Fruit fly (Drosophila melanogaster) whole organism, prepupa: ENCODE results near the gene mRpL46.
A peak's percentile ranks its signal among the peaks of the same experiment; 100 is the strongest.

Experiments
- Blimp-1 ChIP-seq: fragments of 200-800 bp; sonication (Bioruptor generic); optimal IDR thresholded peaks from 3 replicates; lab custom pipeline; 2017; ENCODE audit warnings: missing biosample characterization, missing genetic modification characterization, mild to moderate bottlenecking, moderate library complexity, missing genetic modification reagents
- CG11762 ChIP-seq: fragments of 200-800 bp; sonication (Bioruptor generic); optimal IDR thresholded peaks from 3 replicates; lab custom pipeline; 2016; ENCODE audit warnings: missing biosample characterization, missing genetic modification characterization; ENCODE audit not compliant: insufficient read depth
- CG15336 ChIP-seq: fragments of 200-800 bp; sonication (Bioruptor generic); IDR thresholded peaks from 2 replicates; pipeline ENCODE4 v1.3.6; 2022; ENCODE audit warnings: missing biosample characterization, missing genetic modification characterization
- CG1621 ChIP-seq: fragments of 200-800 bp; sonication (Bioruptor generic); optimal IDR thresholded peaks from 3 replicates; lab custom pipeline; 2018; ENCODE audit warnings: missing biosample characterization, mild to moderate bottlenecking, missing genetic modification characterization
- CG3032 ChIP-seq: fragments of 200-800 bp; optimal IDR thresholded peaks from 2 replicates; lab custom pipeline; 2019; ENCODE audit warnings: missing biosample characterization, mild to moderate bottlenecking, missing genetic modification characterization, moderate library complexity
- CG31627 ChIP-seq: fragments of 200-800 bp; sonication (Bioruptor generic); optimal IDR thresholded peaks from 3 replicates; lab custom pipeline; 2016; ENCODE audit warnings: missing biosample characterization, missing genetic modification characterization
- CG32006 ChIP-seq: fragments of 200-800 bp; sonication (Bioruptor generic); optimal IDR thresholded peaks from 3 replicates; lab custom pipeline; 2017; ENCODE audit warnings: missing biosample characterization, mild to moderate bottlenecking, missing genetic modification characterization
- CG34406 ChIP-seq: fragments of 200-800 bp; sonication (Bioruptor generic); optimal IDR thresholded peaks from 3 replicates; lab custom pipeline; 2016; ENCODE audit warnings: missing biosample characterization, missing genetic modification characterization
- CG3919 ChIP-seq: fragments of 200-800 bp; sonication (Bioruptor generic); optimal IDR thresholded peaks from 3 replicates; lab custom pipeline; 2016; ENCODE audit warnings: missing biosample characterization, missing genetic modification characterization
- CG6163 ChIP-seq: fragments of 200-800 bp; sonication (Bioruptor generic); IDR thresholded peaks from 3 replicates; pipeline ENCODE4 v1.3.6; 2022; ENCODE audit warnings: missing biosample characterization, missing genetic modification characterization
- CG6276 ChIP-seq: fragments of 200-800 bp; sonication (Bioruptor generic); optimal IDR thresholded peaks from 2 replicates; lab custom pipeline; 2017; ENCODE audit warnings: missing biosample characterization, mild to moderate bottlenecking, missing genetic modification characterization
- CG6792 ChIP-seq: fragments of 200-800 bp; sonication (Bioruptor generic); optimal IDR thresholded peaks from 3 replicates; lab custom pipeline; 2016; ENCODE audit warnings: missing biosample characterization, missing genetic modification characterization
- CG6808 ChIP-seq: fragments of 200-800 bp; sonication (Bioruptor generic); optimal IDR thresholded peaks from 3 replicates; lab custom pipeline; 2017; ENCODE audit warnings: missing biosample characterization, missing genetic modification characterization, mild to moderate bottlenecking, moderate library complexity, missing genetic modification reagents
- CG6854 ChIP-seq: fragments of 200-800 bp; sonication (Bioruptor generic); optimal IDR thresholded peaks from 2 replicates; lab custom pipeline; 2017; ENCODE audit warnings: missing biosample characterization, mild to moderate bottlenecking, missing genetic modification characterization
- CG8119 ChIP-seq: fragments of 200-800 bp; sonication (Bioruptor generic); IDR thresholded peaks from 3 replicates; pipeline ENCODE4 v1.3.6; 2022; ENCODE audit warnings: missing biosample characterization, missing genetic modification characterization
- CG8319 ChIP-seq: fragments of 200-800 bp; sonication (Bioruptor generic); optimal IDR thresholded peaks from 3 replicates; lab custom pipeline; 2016; ENCODE audit warnings: missing biosample characterization, missing genetic modification characterization
- CG9139 ChIP-seq: fragments of 200-800 bp; sonication (Bioruptor generic); optimal IDR thresholded peaks from 3 replicates; lab custom pipeline; 2017; ENCODE audit warnings: missing biosample characterization, mild to moderate bottlenecking, missing genetic modification characterization
- Eip75B ChIP-seq: fragments of 200-800 bp; sonication (Bioruptor generic); optimal IDR thresholded peaks from 3 replicates; lab custom pipeline; 2016; ENCODE audit warnings: missing biosample characterization, missing genetic modification characterization
- Eip78C ChIP-seq: fragments of 200-800 bp; sonication (Bioruptor generic); peaks from one replicate; lab custom pipeline; 2016; ENCODE audit warnings: missing biosample characterization, missing genetic modification characterization
- Ets96B ChIP-seq: fragments of 200-800 bp; optimal IDR thresholded peaks from 2 replicates; lab custom pipeline; 2019; ENCODE audit warnings: missing biosample characterization, mild to moderate bottlenecking, missing genetic modification characterization, moderate library complexity
- Hr38 ChIP-seq: sonication (Bioruptor generic); optimal IDR thresholded peaks from 2 replicates; lab custom pipeline; 2016; ENCODE audit warnings: missing biosample characterization, missing genetic modification characterization
- Hr39 ChIP-seq: fragments of 200-800 bp; sonication (Bioruptor generic); optimal IDR thresholded peaks from 2 replicates; lab custom pipeline; 2016; ENCODE audit warnings: missing biosample characterization, missing genetic modification characterization
- Hr4 ChIP-seq: fragments of 200-800 bp; sonication (Bioruptor generic); optimal IDR thresholded peaks from 3 replicates; lab custom pipeline; 2016; ENCODE audit warnings: missing biosample characterization, missing genetic modification characterization
- Lpt ChIP-seq: fragments of 200-800 bp; sonication (Bioruptor generic); optimal IDR thresholded peaks from 3 replicates; lab custom pipeline; 2016; ENCODE audit warnings: missing biosample characterization, missing genetic modification characterization
- Smox ChIP-seq: fragments of 200-800 bp; sonication (Bioruptor generic); optimal IDR thresholded peaks from 3 replicates; lab custom pipeline; 2016; ENCODE audit warnings: missing biosample characterization, missing genetic modification characterization
- Sox14 ChIP-seq: fragments of 200-800 bp; sonication (Bioruptor generic); optimal IDR thresholded peaks from 3 replicates; lab custom pipeline; 2016; ENCODE audit warnings: missing biosample characterization, missing genetic modification characterization
- Sox15 ChIP-seq: fragments of 200-800 bp; sonication (Bioruptor generic); optimal IDR thresholded peaks from 3 replicates; lab custom pipeline; 2016; ENCODE audit warnings: missing biosample characterization, missing genetic modification characterization
- cyc ChIP-seq: fragments of 200-800 bp; sonication (Bioruptor generic); optimal IDR thresholded peaks from 3 replicates; lab custom pipeline; 2016; ENCODE audit warnings: missing biosample characterization, missing genetic modification characterization
- dsx ChIP-seq: fragments of 200-800 bp; optimal IDR thresholded peaks from 3 replicates; lab custom pipeline; 2019; ENCODE audit warnings: missing biosample characterization, mild to moderate bottlenecking, missing genetic modification characterization, moderate library complexity; ENCODE audit not compliant: poor library complexity, severe bottlenecking
- eg ChIP-seq: fragments of 200-800 bp; sonication (Bioruptor generic); IDR thresholded peaks from 3 replicates; pipeline ENCODE4 v1.3.6; 2022; ENCODE audit warnings: missing biosample characterization, missing genetic modification characterization
- esn ChIP-seq: fragments of 200-800 bp; sonication (Bioruptor generic); optimal IDR thresholded peaks from 2 replicates; lab custom pipeline; 2016; ENCODE audit warnings: missing biosample characterization, mild to moderate bottlenecking, missing genetic modification characterization, moderate library complexity
- fd59A ChIP-seq: fragments of 200-800 bp; sonication (Bioruptor generic); optimal IDR thresholded peaks from 2 replicates; lab custom pipeline; 2017; ENCODE audit warnings: missing biosample characterization, mild to moderate bottlenecking, missing genetic modification characterization, missing genetic modification reagents
- fkh ChIP-seq: fragments of 200-800 bp; sonication (Bioruptor generic); optimal IDR thresholded peaks from 3 replicates; lab custom pipeline; 2017; ENCODE audit warnings: missing biosample characterization, mild to moderate bottlenecking, missing genetic modification characterization, moderate library complexity
- lz ChIP-seq: fragments of 200-800 bp; sonication (Bioruptor generic); optimal IDR thresholded peaks from 3 replicates; lab custom pipeline; 2016; ENCODE audit warnings: missing biosample characterization, missing genetic modification characterization
- salr ChIP-seq, 2 experiments: fragments of 200-800 bp; sonication (Bioruptor generic); optimal IDR thresholded peaks; 3 replicates each; lab custom pipeline; 2016 to 2018; ENCODE audit warnings: missing biosample characterization in 2 of 2, missing genetic modification characterization in 2 of 2, mild to moderate bottlenecking in 1 of 2
- spab ChIP-seq: fragments of 200-800 bp; sonication (Bioruptor generic); optimal IDR thresholded peaks from 2 replicates; lab custom pipeline; 2017; ENCODE audit warnings: missing biosample characterization, mild to moderate bottlenecking, missing genetic modification characterization, missing genetic modification reagents
- ss ChIP-seq, 2 experiments: fragments of 200-800 bp; sonication (Bioruptor generic); optimal IDR thresholded peaks; 2 replicates in 1 of 2; 3 replicates in 1 of 2; lab custom pipeline; 2017 to 2018; ENCODE audit warnings: mild to moderate bottlenecking in 2 of 2, missing biosample characterization in 2 of 2, missing genetic modification characterization in 2 of 2, moderate library complexity in 1 of 2
- svp ChIP-seq: fragments of 200-800 bp; sonication (Bioruptor generic); peaks from one replicate; lab custom pipeline; 2016; ENCODE audit warnings: missing biosample characterization, missing genetic modification characterization
- vri ChIP-seq: fragments of 200-800 bp; sonication (Bioruptor generic); optimal IDR thresholded peaks from 3 replicates; lab custom pipeline; 2016; ENCODE audit warnings: missing biosample characterization, mild to moderate bottlenecking, missing genetic modification characterization

mRpL46 gene

dm6 chr3L:1789339-1789738 lies 12.1 kb downstream of the mRpL46 start:
- TF ChIP-seq vri (GFP tag; lab: Kevin White, UChicago) (peak; percentile 49), CG6276 (no peak), Hr39 (GFP tag; lab: Kevin White, UChicago) (no peak), CG3032 (tag; lab: Kevin White, UChicago) (no peak)

dm6 chr3L:1794164-1794942 lies 17.1 kb downstream of the mRpL46 start:
- TF ChIP-seq CG9139 (GFP tag; lab: Kevin White, UChicago) = no peak
- no peak for TF ChIP-seq CG6276
- no peak for TF ChIP-seq Hr38 (GFP tag; lab: Kevin White, UChicago)
- peak; percentile 15 for TF ChIP-seq CG6854 (GFP tag; lab: Kevin White, UChicago)
- no peak for TF ChIP-seq CG8319
- peak; percentile 50 for TF ChIP-seq Blimp-1 (GFP tag; lab: Kevin White, UChicago)
- TF ChIP-seq CG11762 (GFP tag; lab: Kevin White, UChicago) = no peak
- TF ChIP-seq Hr4 (GFP tag; lab: Kevin White, UChicago) = no peak
- TF ChIP-seq CG32006 (GFP tag; lab: Kevin White, UChicago) = no peak
- no peak for TF ChIP-seq CG6792 (GFP tag; lab: Kevin White, UChicago)
- TF ChIP-seq eg (GFP tag; lab: Robert Waterston, UW) = 0 out of 3 replicates have a peak, but pooled peaks have one; percentile 23
- no peak for TF ChIP-seq Eip75B
- TF ChIP-seq Sox15 (GFP tag; lab: Kevin White, UChicago) = no peak
- no peak for TF ChIP-seq CG3919
- TF ChIP-seq CG8119 (GFP tag; lab: Robert Waterston, UW) = peak; percentile 33; the same call in 2 of the 3 replicates
- peak; percentile 90 for TF ChIP-seq vri (GFP tag; lab: Kevin White, UChicago)
- peak; percentile 63 for TF ChIP-seq fkh (GFP tag; lab: Kevin White, UChicago)
- peak in 1 of 2 experiments; percentile 2 for TF ChIP-seq ss (GFP tag; optimal IDR thresholded peaks at IDR 0.05; lab: Kevin White, UChicago)
- peak; percentile 56 for TF ChIP-seq CG6163 (GFP tag; lab: Robert Waterston, UW)
- TF ChIP-seq Hr39 (GFP tag; lab: Kevin White, UChicago) = no peak
- peak; percentile 85 for TF ChIP-seq svp
- peak; percentile 99 for TF ChIP-seq dsx
- peak; percentile 19; the same call in 1 of the 2 replicates for TF ChIP-seq CG15336 (GFP tag; lab: Robert Waterston, UW)
- no peak for TF ChIP-seq spab (GFP tag; lab: Kevin White, UChicago)

- TF ChIP-seq Eip78C (GFP tag; lab: Kevin White, UChicago) = no peak
- TF ChIP-seq CG3032 (tag; lab: Kevin White, UChicago) = peak; percentile 21
- TF ChIP-seq Lpt (GFP tag; lab: Kevin White, UChicago) = no peak
- TF ChIP-seq eg (GFP tag; lab: Robert Waterston, UW) = 0 out of 3 replicates have a peak, but pooled peaks have one; percentile 29
- peak; percentile 61 for TF ChIP-seq Ets96B (tag; lab: Kevin White, UChicago)
- TF ChIP-seq fd59A (GFP tag; lab: Kevin White, UChicago) = no peak
- no peak for TF ChIP-seq Hr38 (GFP tag; lab: Kevin White, UChicago)
- peak; percentile 70 for TF ChIP-seq Sox14 (GFP tag; lab: Kevin White, UChicago)
- 0 out of 3 replicates have a peak, but pooled peaks have one; percentile 27 for TF ChIP-seq CG8119 (GFP tag; lab: Robert Waterston, UW)
- TF ChIP-seq cyc (GFP tag; lab: Kevin White, UChicago) = peak; percentile 33
- TF ChIP-seq Smox (GFP tag; lab: Kevin White, UChicago) = no peak
- no peak for TF ChIP-seq spab (GFP tag; lab: Kevin White, UChicago)
- peak; percentile 42 for TF ChIP-seq CG1621 (tag; lab: Kevin White, UChicago)
- peak; percentile 49 for TF ChIP-seq dsx
- TF ChIP-seq CG6808 (GFP tag; lab: Kevin White, UChicago) = no peak
- peak; percentile 39 for TF ChIP-seq esn
- TF ChIP-seq CG34406 = no peak
- peak; percentile 35 for TF ChIP-seq lz (GFP tag; lab: Kevin White, UChicago)
- peak; percentile 27 for TF ChIP-seq CG31627 (GFP tag; lab: Kevin White, UChicago)
- TF ChIP-seq salr (GFP tag; optimal IDR thresholded peaks at IDR 0.05; lab: Kevin White, UChicago) = peak in 1 of 2 experiments; percentile 3
Observed at dm6 chr3L:1794943-1795696, 17.9 kb downstream of the mRpL46 start, which contains the start of the genes alpha-Spec, dlt and Cdc37. Gene alpha-Spec (minus strand): TSS chr3L:1795328. Gene dlt (minus strand): TSS chr3L:1795328. Gene Cdc37 (plus strand): TSS chr3L:1795392.
